Worm (Caenorhabditis elegans): Measurements from ENCODE around the gene T14B4.20.

DNA sequence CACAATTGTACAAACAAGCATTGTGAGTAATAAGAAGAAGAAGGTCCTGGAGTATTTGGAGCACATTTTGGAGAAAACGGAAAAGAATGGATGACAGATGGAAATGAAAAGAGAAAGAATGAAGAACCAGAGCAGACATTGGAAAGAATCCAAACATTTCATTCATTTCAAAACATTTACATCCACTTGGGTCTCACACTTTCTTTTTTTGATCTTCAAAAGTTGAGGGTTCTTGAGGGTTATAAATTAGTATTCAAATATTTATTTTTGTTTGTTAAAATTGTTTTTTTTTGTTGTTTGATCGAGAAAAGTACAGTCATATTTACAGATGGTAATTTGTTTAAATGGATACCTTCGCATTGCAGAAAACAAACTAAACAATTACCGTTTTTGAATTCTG is 17.0 kb downstream of the T14B4.20 start, which contains the start of gene T14B4.9:
- TF ChIP-seq elt-4 (tag; optimal IDR thresholded peaks at IDR 0.05) = no peak
- no peak for TF ChIP-seq ama-1 (optimal IDR thresholded peaks at IDR 0.05)
- no peak for TF ChIP-seq dmd-4 (tag; optimal IDR thresholded peaks at IDR 0.05; ENCODE audit: borderline replicate concordance)
- TF ChIP-seq nhr-11 (tag; optimal IDR thresholded peaks at IDR 0.05) = no peak
- TF ChIP-seq tbx-2 (tag; optimal IDR thresholded peaks at IDR 0.05) = no peak
- TF ChIP-seq unc-42 (tag; optimal IDR thresholded peaks at IDR 0.05) = no peak
- no peak for TF ChIP-seq pqm-1 (tag; optimal IDR thresholded peaks at IDR 0.05)
- TF ChIP-seq ceh-9 (tag; optimal IDR thresholded peaks at IDR 0.05) = no peak
- no peak for TF ChIP-seq ceh-6 (GFP tag; optimal IDR thresholded peaks at IDR 0.05)
- TF ChIP-seq ceh-19 (GFP tag; optimal IDR thresholded peaks at IDR 0.05) = no peak
- TF ChIP-seq unc-86 (tag; optimal IDR thresholded peaks at IDR 0.05) = no peak

All from whole organism, late embryonic.